Fruit fly (Drosophila melanogaster) whole organism, embryonic: ENCODE data around the gene SNRPG.

Source experiments
- CG11398 ChIP-seq: fragments of 200-800 bp; sonication (Bioruptor generic); optimal IDR thresholded peaks from 2 replicates; lab custom pipeline; 2016; ENCODE audit warnings: missing biosample characterization, missing genetic modification characterization
- CG12155 ChIP-seq: fragments of 200-800 bp; sonication (Bioruptor generic); optimal IDR thresholded peaks from 3 replicates; lab custom pipeline; 2016; ENCODE audit warnings: missing biosample characterization, missing genetic modification characterization
- CG12391 ChIP-seq: fragments of 200-800 bp; sonication (Bioruptor generic); optimal IDR thresholded peaks from 3 replicates; lab custom pipeline; 2018; ENCODE audit warnings: missing biosample characterization, mild to moderate bottlenecking, missing genetic modification characterization, moderate library complexity
- CG13775 ChIP-seq: fragments of 200-800 bp; sonication (Bioruptor generic); optimal IDR thresholded peaks from 3 replicates; lab custom pipeline; 2017; ENCODE audit warnings: missing biosample characterization, mild to moderate bottlenecking, missing genetic modification characterization
- CG14710 ChIP-seq: fragments of 200-800 bp; sonication (Bioruptor generic); optimal IDR thresholded peaks from 3 replicates; lab custom pipeline; 2019; ENCODE audit warnings: missing biosample characterization, mild to moderate bottlenecking, missing genetic modification characterization, moderate library complexity
- CG1603 ChIP-seq: fragments of 200-800 bp; sonication (Bioruptor generic); optimal IDR thresholded peaks from 2 replicates; lab custom pipeline; 2019; ENCODE audit warnings: missing biosample characterization, mild to moderate bottlenecking, missing genetic modification characterization, moderate library complexity
- CG17612 ChIP-seq: fragments of 200-800 bp; sonication (Bioruptor generic); IDR thresholded peaks from 2 replicates; pipeline ENCODE4 v1.3.6; 2022; ENCODE audit warnings: missing biosample characterization, missing genetic modification characterization
- CG18599 ChIP-seq: fragments of 200-800 bp; sonication (Bioruptor generic); optimal IDR thresholded peaks from 3 replicates; lab custom pipeline; 2017; ENCODE audit warnings: missing biosample characterization, missing genetic modification characterization, mild to moderate bottlenecking, moderate library complexity, missing genetic modification reagents
- CG30403 ChIP-seq: fragments of 200-800 bp; sonication (Bioruptor generic); optimal IDR thresholded peaks from 3 replicates; lab custom pipeline; 2016; ENCODE audit warnings: missing biosample characterization, missing genetic modification characterization
- CG34376 ChIP-seq: fragments of 200-800 bp; sonication (Bioruptor generic); optimal IDR thresholded peaks from 2 replicates; lab custom pipeline; 2018; ENCODE audit warnings: missing biosample characterization, mild to moderate bottlenecking, missing genetic modification characterization
- CG3995 ChIP-seq: fragments of 200-800 bp; sonication (Bioruptor generic); optimal IDR thresholded peaks from 3 replicates; lab custom pipeline; 2016; ENCODE audit warnings: missing biosample characterization, missing genetic modification characterization
- CG7928 ChIP-seq: fragments of 200-800 bp; sonication (Bioruptor generic); optimal IDR thresholded peaks from 2 replicates; lab custom pipeline; 2017; ENCODE audit warnings: missing biosample characterization, mild to moderate bottlenecking, missing genetic modification characterization
- CG8924 ChIP-seq: fragments of 200-800 bp; optimal IDR thresholded peaks from 3 replicates; lab custom pipeline; 2019; ENCODE audit warnings: missing biosample characterization, mild to moderate bottlenecking, missing genetic modification characterization, moderate library complexity
- CG9797 ChIP-seq: fragments of 200-800 bp; sonication (Bioruptor generic); optimal IDR thresholded peaks from 3 replicates; lab custom pipeline; 2018; ENCODE audit warnings: missing biosample characterization, mild to moderate bottlenecking, missing genetic modification characterization
- CoRest ChIP-seq: fragments of 200-800 bp; sonication (Bioruptor generic); optimal IDR thresholded peaks from 3 replicates; lab custom pipeline; 2018; ENCODE audit warnings: missing biosample characterization, mild to moderate bottlenecking, missing genetic modification characterization, moderate library complexity
- Dad ChIP-seq: fragments of 200-800 bp; sonication (Bioruptor generic); optimal IDR thresholded peaks from 3 replicates; lab custom pipeline; 2016; ENCODE audit warnings: missing biosample characterization, missing genetic modification characterization
- Drgx ChIP-seq: fragments of 200-800 bp; sonication (Bioruptor generic); IDR thresholded peaks from 2 replicates; pipeline ENCODE4 v1.3.6; 2022; ENCODE audit warnings: missing biosample characterization, missing genetic modification characterization
- Lhr ChIP-seq: fragments of 200-800 bp; sonication (Bioruptor generic); optimal IDR thresholded peaks from 3 replicates; lab custom pipeline; 2017; ENCODE audit warnings: mild to moderate bottlenecking, missing biosample characterization, missing genetic modification reagents, missing genetic modification characterization
- MBD-R2 ChIP-seq: fragments of 200-800 bp; sonication (Bioruptor generic); IDR thresholded peaks from 2 replicates; pipeline ENCODE4 v1.3.6; 2022; ENCODE audit warnings: missing biosample characterization, missing genetic modification characterization
- Med ChIP-seq: fragments of 200-800 bp; sonication (Bioruptor generic); peaks from one replicate; lab custom pipeline; 2016; ENCODE audit warnings: missing biosample characterization, missing genetic modification characterization, mild to moderate bottlenecking, inconsistent platforms, moderate library complexity
- Myb ChIP-seq: fragments of 200-800 bp; sonication (Bioruptor generic); optimal IDR thresholded peaks from 2 replicates; lab custom pipeline; 2016; ENCODE audit warnings: missing biosample characterization, missing genetic modification characterization
- NfI ChIP-seq: fragments of 200-800 bp; sonication (Bioruptor generic); optimal IDR thresholded peaks from 3 replicates; lab custom pipeline; 2018; ENCODE audit warnings: missing biosample characterization, mild to moderate bottlenecking, missing genetic modification characterization, moderate library complexity
- Opbp ChIP-seq: fragments of 200-800 bp; sonication (Bioruptor generic); IDR thresholded peaks from 3 replicates; pipeline ENCODE4 v1.3.6; 2022; ENCODE audit warnings: missing biosample characterization, missing genetic modification characterization; ENCODE audit not compliant: partially characterized antibody
- Pdp1 ChIP-seq, 2 experiments: fragments of 200-800 bp; sonication (Bioruptor generic); optimal IDR thresholded peaks; 3 replicates each; lab custom pipeline; 2016; ENCODE audit warnings: missing biosample characterization in 2 of 2, missing genetic modification characterization in 2 of 2, mild to moderate bottlenecking in 1 of 2, moderate library complexity in 1 of 2
- Sox100B ChIP-seq: fragments of 200-800 bp; sonication (Bioruptor generic); optimal IDR thresholded peaks from 3 replicates; lab custom pipeline; 2018; ENCODE audit warnings: missing biosample characterization, mild to moderate bottlenecking, missing genetic modification characterization
- YL-1 ChIP-seq: fragments of 200-800 bp; sonication (Bioruptor generic); optimal IDR thresholded peaks from 3 replicates; lab custom pipeline; 2017; ENCODE audit warnings: missing biosample characterization, mild to moderate bottlenecking, missing genetic modification characterization
- al ChIP-seq: fragments of 200-800 bp; sonication (Bioruptor generic); IDR thresholded peaks from 2 replicates; pipeline ENCODE4 v1.3.6; 2022; ENCODE audit warnings: missing biosample characterization, missing genetic modification characterization
- amos ChIP-seq: fragments of 200-800 bp; sonication (Bioruptor generic); IDR thresholded peaks from 2 replicates; pipeline ENCODE4 v1.3.6; 2022; ENCODE audit warnings: missing biosample characterization, missing genetic modification characterization; ENCODE audit not compliant: partially characterized antibody
- az2 ChIP-seq: fragments of 200-800 bp; sonication (Bioruptor generic); optimal IDR thresholded peaks from 3 replicates; lab custom pipeline; 2016; ENCODE audit warnings: missing biosample characterization, missing genetic modification characterization
- cg ChIP-seq: fragments of 200-800 bp; sonication (Bioruptor generic); optimal IDR thresholded peaks from 3 replicates; lab custom pipeline; 2019; ENCODE audit warnings: missing biosample characterization, mild to moderate bottlenecking, missing genetic modification characterization, moderate library complexity
- fu2 ChIP-seq: fragments of 200-800 bp; sonication (Bioruptor generic); optimal IDR thresholded peaks from 2 replicates; lab custom pipeline; 2016; ENCODE audit warnings: missing biosample characterization, missing genetic modification characterization
- gfzf ChIP-seq: fragments of 200-800 bp; sonication (Bioruptor generic); optimal IDR thresholded peaks from 2 replicates; lab custom pipeline; 2016; ENCODE audit warnings: missing biosample characterization, mild to moderate bottlenecking, missing genetic modification characterization, moderate library complexity
- inv ChIP-seq: fragments of 200-800 bp; sonication (Bioruptor generic); IDR thresholded peaks from 2 replicates; pipeline ENCODE4 v1.3.6; 2022; ENCODE audit warnings: missing biosample characterization, missing genetic modification characterization; ENCODE audit not compliant: partially characterized antibody
- kah ChIP-seq: fragments of 200-800 bp; sonication (Bioruptor generic); optimal IDR thresholded peaks from 2 replicates; lab custom pipeline; 2018; ENCODE audit warnings: missing biosample characterization, mild to moderate bottlenecking, missing genetic modification characterization
- mam ChIP-seq: fragments of 200-800 bp; sonication (Bioruptor generic); optimal IDR thresholded peaks from 3 replicates; lab custom pipeline; 2016; ENCODE audit warnings: missing biosample characterization, missing genetic modification characterization
- nerfin-1 ChIP-seq: fragments of 200-800 bp; sonication (Bioruptor generic); optimal IDR thresholded peaks from 3 replicates; lab custom pipeline; 2019; ENCODE audit warnings: missing biosample characterization, mild to moderate bottlenecking, missing genetic modification characterization, moderate library complexity
- phol ChIP-seq: fragments of 200-800 bp; sonication (Bioruptor generic); optimal IDR thresholded peaks from 3 replicates; lab custom pipeline; 2018; ENCODE audit warnings: missing biosample characterization, mild to moderate bottlenecking, missing genetic modification characterization, moderate library complexity
- ranshi ChIP-seq: fragments of 200-800 bp; sonication (Bioruptor generic); IDR thresholded peaks from 2 replicates; pipeline ENCODE4 v1.3.6; 2022; ENCODE audit warnings: missing biosample characterization, missing genetic modification characterization
- row ChIP-seq: fragments of 200-800 bp; sonication (Bioruptor generic); IDR thresholded peaks from 3 replicates; pipeline ENCODE4 v1.3.6; 2022; ENCODE audit warnings: missing biosample characterization, missing genetic modification characterization
- stc ChIP-seq: fragments of 200-800 bp; sonication (Bioruptor generic); IDR thresholded peaks from 2 replicates; pipeline ENCODE4 v1.3.6; 2022; ENCODE audit warnings: missing biosample characterization, missing genetic modification characterization
- stwl ChIP-seq: fragments of 200-800 bp; sonication (Bioruptor generic); optimal IDR thresholded peaks from 3 replicates; lab custom pipeline; 2018; ENCODE audit warnings: missing biosample characterization, mild to moderate bottlenecking, missing genetic modification characterization, moderate library complexity
- zfh1 ChIP-seq: fragments of 200-800 bp; sonication (Bioruptor generic); IDR thresholded peaks from 3 replicates; pipeline ENCODE4 v1.3.6; 2022; ENCODE audit warnings: missing biosample characterization, missing genetic modification characterization

The SNRPG gene

dm6 chrX:16598336-16598977 is 41.8 kb downstream of the SNRPG start (continued):
- TF ChIP-seq inv (GFP tag; lab: Robert Waterston, UW) (no peak), CG7928 (GFP tag; lab: Kevin White, UChicago) (peak; percentile 92), stwl (peak; percentile 26), CG17612 (no peak), CG18599 (GFP tag; lab: Kevin White, UChicago) (no peak), az2 (GFP tag; lab: Kevin White, UChicago) (peak; percentile 4), ranshi (no peak), CG8924 (tag; lab: Kevin White, UChicago) (no peak), Myb (GFP tag; lab: Kevin White, UChicago) (peak; percentile 8), zfh1 (GFP tag; lab: Robert Waterston, UW) (no peak), NfI (no peak), Opbp (GFP tag; lab: Robert Waterston, UW) (peak; percentile 39; the same call in 1 of the 3 replicates), CG30403 (GFP tag; lab: Kevin White, UChicago) (peak; percentile 10), CG12391 (tag; lab: Kevin White, UChicago) (peak; percentile 43), CG13775 (peak; percentile 25), CG3995 (GFP tag; lab: Kevin White, UChicago) (no peak), amos (GFP tag; lab: Robert Waterston, UW) (peak; percentile 5; the same call in 1 of the 2 replicates), row (GFP tag; lab: Robert Waterston, UW) (peak; percentile 25; the same call in 2 of the 3 replicates), CG12155 (GFP tag; lab: Kevin White, UChicago) (peak; percentile 100), MBD-R2 (GFP tag; lab: Robert Waterston, UW) (peak; percentile 42; the same call in 1 of the 2 replicates), CoRest (tag; lab: Kevin White, UChicago) (peak; percentile 27), gfzf (GFP tag; lab: Kevin White, UChicago) (peak; percentile 56), CG9797 (GFP tag; lab: Kevin White, UChicago) (peak; percentile 42), CG1603 (peak; percentile 26), CG11398 (GFP tag; lab: Kevin White, UChicago) (no peak), stc (GFP tag; lab: Robert Waterston, UW) (no peak), phol (peak; percentile 21), CG34376 (peak; percentile 4), cg (GFP tag; lab: Kevin White, UChicago) (no peak), Lhr (GFP tag; lab: Kevin White, UChicago) (peak; percentile 2), al (GFP tag; lab: Robert Waterston, UW) (no peak), YL-1 (peak; percentile 15), nerfin-1 (tag; lab: Kevin White, UChicago) (peak; percentile 13), Drgx (no peak), kah (GFP tag; lab: Kevin White, UChicago) (peak; percentile 41), mam (GFP tag; lab: Kevin White, UChicago) (no peak), Med (GFP tag; lab: Kevin White, UChicago) (peak; percentile 65), fu2 (GFP tag; lab: Kevin White, UChicago) (no peak), Sox100B (no peak), CG14710 (tag; lab: Kevin White, UChicago) (peak; percentile 42), Dad (GFP tag; lab: Kevin White, UChicago) (no peak), Pdp1 (GFP tag; optimal IDR thresholded peaks at IDR 0.05; lab: Kevin White, UChicago) (peak in 1 of 2 experiments; percentile 23)
